Worm (Caenorhabditis elegans) whole organism, L2 larva: ENCODE measurements around the gene F40G12.11.

Experiments used
- crh-2 ChIP-seq: sonication (generic microtip); optimal IDR thresholded peaks from 2 replicates; lab custom pipeline; 2017; ENCODE audit warnings: missing biosample characterization, missing genetic modification characterization
- nhr-11 ChIP-seq: fragments of 150-350 bp; optimal IDR thresholded peaks from 2 replicates; lab custom pipeline; 2014; ENCODE audit warnings: missing biosample characterization, missing genetic modification characterization
- nhr-129 ChIP-seq: fragments of 150-350 bp; optimal IDR thresholded peaks from 2 replicates; lab custom pipeline; 2014; ENCODE audit warnings: missing biosample characterization, missing genetic modification characterization
- nhr-21 ChIP-seq: fragments of 150-350 bp; optimal IDR thresholded peaks from 2 replicates; lab custom pipeline; 2014; ENCODE audit warnings: missing biosample characterization, missing genetic modification characterization
- nhr-23 ChIP-seq: fragments of 150-350 bp; optimal IDR thresholded peaks from 2 replicates; lab custom pipeline; 2014; ENCODE audit warnings: missing biosample characterization, missing genetic modification reagents, missing genetic modification characterization
- nhr-237 ChIP-seq: fragments of 150-350 bp; optimal IDR thresholded peaks from 2 replicates; lab custom pipeline; 2014; ENCODE audit warnings: missing biosample characterization, missing genetic modification characterization
- nhr-25 ChIP-seq: fragments of 150-350 bp; sonication (generic microtip); optimal IDR thresholded peaks from 3 replicates; lab custom pipeline; 2014; ENCODE audit warnings: missing biosample characterization, missing genetic modification characterization
- nhr-6 ChIP-seq: fragments of 150-350 bp; optimal IDR thresholded peaks from 2 replicates; lab custom pipeline; 2014; ENCODE audit warnings: missing biosample characterization, missing genetic modification characterization
- sma-3 ChIP-seq: sonication (generic microtip); optimal IDR thresholded peaks from 2 replicates; lab custom pipeline; 2016; ENCODE audit warnings: missing genetic modification reagents, missing genetic modification characterization, missing compliant biosample characterization

The F40G12.11 gene

DNA sequence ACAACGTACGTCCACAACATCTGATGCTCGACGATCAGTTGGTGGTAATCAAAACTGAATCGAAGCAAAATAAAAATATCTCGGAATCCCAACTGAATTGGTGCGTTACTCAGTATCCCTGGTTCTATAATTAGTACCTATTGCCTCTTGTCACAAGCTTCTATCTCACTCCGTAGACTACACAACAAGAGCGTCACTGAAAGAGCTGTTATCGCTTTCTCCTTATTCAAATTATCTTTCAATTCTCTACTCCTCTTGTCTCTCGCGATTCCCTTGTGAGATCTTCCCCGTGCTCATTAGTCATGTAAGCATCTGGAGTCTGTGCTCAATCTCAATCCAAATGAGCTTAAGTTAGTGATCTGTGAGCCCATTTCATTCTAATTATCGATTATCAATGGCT, 50.7 kb downstream of the F40G12.11 start, which contains the start of gene srm-6:
Gene srm-6 (plus strand): TSS at position 301 of the 400 bp plus-strand sequence.
- TF ChIP-seq nhr-11 (tag; lab: Kevin White, UChicago) (no peak), nhr-129 (no peak), nhr-23 (tag; lab: Kevin White, UChicago) (no peak), crh-2 (tag; lab: Kevin White, UChicago) (no peak), nhr-25 (tag; lab: Kevin White, UChicago) (no peak), nhr-237 (no peak), sma-3 (no peak), nhr-6 (tag; lab: Kevin White, UChicago) (no peak), nhr-21 (tag; lab: Kevin White, UChicago) (no peak)
- TF ChIP-seq, all 48 proteins: peak for 0
